Worm (Caenorhabditis elegans): ENCODE measurements around the gene T22G5.3.

- TF ChIP-seq ztf-22 (GFP tag; optimal IDR thresholded peaks at IDR 0.05) = no peak
- no peak for TF ChIP-seq sptf-2 (GFP tag; optimal IDR thresholded peaks at IDR 0.05)
- TF ChIP-seq ets-4 (GFP tag; optimal IDR thresholded peaks at IDR 0.05) = no peak
- no peak for TF ChIP-seq zim-3 (tag; optimal IDR thresholded peaks at IDR 0.05)
Observed at ce11 chrV:13880163-13880562, 544 bp upstream of the T22G5.3 start.

Data from whole organism, young adult.